Fruit fly (Drosophila melanogaster) whole organism, pupa: ENCODE data around the gene Dhdds.

Experiments used
- CG10348 ChIP-seq: fragments of 200-800 bp; sonication (Bioruptor generic); IDR thresholded peaks from 2 replicates; pipeline ENCODE4 v1.3.6; 2022; ENCODE audit warnings: missing biosample characterization, missing genetic modification characterization
- CG12605 ChIP-seq: fragments of 200-800 bp; sonication (Bioruptor generic); IDR thresholded peaks from 2 replicates; pipeline ENCODE4 v1.3.6; 2022; ENCODE audit warnings: missing biosample characterization, missing genetic modification characterization
- CG17806 ChIP-seq: fragments of 200-800 bp; sonication (Bioruptor generic); optimal IDR thresholded peaks from 2 replicates; lab custom pipeline; 2018; ENCODE audit warnings: missing biosample characterization, mild to moderate bottlenecking, missing genetic modification characterization, moderate library complexity
- CG4496 ChIP-seq: fragments of 200-800 bp; sonication (Bioruptor generic); IDR thresholded peaks from 3 replicates; pipeline ENCODE4 v1.3.6; 2022; ENCODE audit warnings: missing biosample characterization, missing genetic modification characterization
- CG8159 ChIP-seq: fragments of 200-800 bp; sonication (Bioruptor generic); optimal IDR thresholded peaks from 3 replicates; lab custom pipeline; 2018; ENCODE audit warnings: missing biosample characterization, mild to moderate bottlenecking, missing genetic modification characterization, moderate library complexity
- fd96Ca ChIP-seq: fragments of 200-800 bp; sonication (Bioruptor generic); IDR thresholded peaks from 3 replicates; pipeline ENCODE4 v1.3.6; 2022; ENCODE audit warnings: missing biosample characterization, missing genetic modification characterization

DNA sequence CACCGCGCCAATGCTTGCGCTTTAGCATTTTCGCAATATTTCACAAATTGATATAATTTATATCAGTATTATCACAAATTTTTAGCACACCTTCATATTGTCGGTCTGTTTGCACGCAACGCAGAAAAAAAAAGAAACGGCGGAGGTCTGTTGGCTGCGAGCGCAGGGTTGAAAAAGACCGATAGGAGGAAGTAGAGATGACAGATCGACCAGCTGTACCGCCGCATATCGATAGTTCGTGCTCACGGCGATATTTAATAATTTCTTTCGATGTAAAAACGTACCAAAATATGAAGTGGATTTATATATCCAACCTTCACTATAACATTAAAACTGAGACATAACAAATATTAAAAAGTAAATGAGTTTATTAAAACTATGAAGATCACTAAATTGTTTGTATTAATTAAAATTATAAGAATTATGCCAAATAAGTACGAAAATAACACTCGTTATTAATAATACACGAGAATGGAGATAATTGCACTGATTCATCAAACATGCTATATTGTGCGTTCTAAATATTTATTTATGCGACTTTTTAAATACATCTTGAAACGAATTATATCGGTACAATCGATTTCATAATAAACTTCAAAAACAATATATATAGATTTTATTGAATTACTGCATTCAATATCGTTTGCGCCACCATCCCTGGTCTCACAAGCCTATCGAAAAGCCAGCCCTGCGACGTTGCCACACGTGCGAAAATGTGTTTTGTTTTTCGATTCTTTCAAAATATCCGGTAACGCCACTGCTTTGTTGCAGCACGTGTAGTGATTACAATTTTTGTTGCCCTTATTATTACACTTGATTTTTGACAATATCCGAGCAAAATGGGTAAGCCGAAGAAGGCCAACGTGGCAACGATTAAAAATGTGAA, 31.8 kb downstream of the Dhdds start, which contains the start of the genes RpS6 and bys:
- TF ChIP-seq CG12605 (GFP tag; lab: Robert Waterston, UW) (peak; percentile 44; the same call in 1 of the 2 replicates), CG4496 (GFP tag; lab: Robert Waterston, UW) (peak; percentile 66), CG8159 (tag; lab: Kevin White, UChicago) (peak; percentile 16), CG17806 (tag; lab: Kevin White, UChicago) (no peak), fd96Ca (GFP tag; lab: Robert Waterston, UW) (peak; percentile 58; the same call in 1 of the 3 replicates), CG10348 (no peak)
